Fruit fly (Drosophila melanogaster) whole organism, embryonic: ENCODE results near the gene COX7AL2.

Experiments used
- Aef1 ChIP-seq: fragments of 200-800 bp; sonication (Bioruptor generic); IDR thresholded peaks from 3 replicates; pipeline ENCODE4 v1.3.6; 2022; ENCODE audit warnings: missing biosample characterization, missing genetic modification characterization
- CG10209 ChIP-seq: fragments of 200-800 bp; sonication (Bioruptor generic); optimal IDR thresholded peaks from 3 replicates; lab custom pipeline; 2017; ENCODE audit warnings: missing biosample characterization, mild to moderate bottlenecking, missing genetic modification characterization, missing genetic modification reagents
- CG10431 ChIP-seq: fragments of 200-800 bp; sonication (Bioruptor generic); optimal IDR thresholded peaks from 3 replicates; lab custom pipeline; 2018; ENCODE audit warnings: missing biosample characterization, mild to moderate bottlenecking, missing genetic modification characterization
- CG10543 ChIP-seq: fragments of 200-800 bp; sonication (Bioruptor generic); optimal IDR thresholded peaks from 3 replicates; lab custom pipeline; 2017; ENCODE audit warnings: missing biosample characterization, mild to moderate bottlenecking, missing genetic modification characterization, moderate library complexity
- CG10565 ChIP-seq: fragments of 200-800 bp; sonication (Bioruptor generic); optimal IDR thresholded peaks from 3 replicates; lab custom pipeline; 2016; ENCODE audit warnings: missing biosample characterization, mild to moderate bottlenecking, missing genetic modification characterization
- CG10979 ChIP-seq: fragments of 200-800 bp; sonication (Bioruptor generic); optimal IDR thresholded peaks from 2 replicates; lab custom pipeline; 2018; ENCODE audit warnings: missing biosample characterization, mild to moderate bottlenecking, missing genetic modification characterization, moderate library complexity
- CG11560 ChIP-seq: fragments of 200-800 bp; sonication (Bioruptor generic); IDR thresholded peaks from 3 replicates; pipeline ENCODE4 v1.3.6; 2022; ENCODE audit warnings: missing biosample characterization, missing genetic modification characterization
- CG12299 ChIP-seq: fragments of 200-800 bp; sonication (Bioruptor generic); optimal IDR thresholded peaks from 2 replicates; lab custom pipeline; 2018; ENCODE audit warnings: missing biosample characterization, mild to moderate bottlenecking, missing genetic modification characterization
- CG12942 ChIP-seq: fragments of 200-800 bp; sonication (Bioruptor generic); optimal IDR thresholded peaks from 3 replicates; lab custom pipeline; 2016; ENCODE audit warnings: missing biosample characterization, missing genetic modification characterization
- CG14441 ChIP-seq: fragments of 200-800 bp; sonication (Bioruptor generic); IDR thresholded peaks from 2 replicates; pipeline ENCODE4 v1.3.6; 2022; ENCODE audit warnings: missing biosample characterization, missing genetic modification characterization
- CG14965 ChIP-seq: fragments of 200-800 bp; sonication (Bioruptor generic); optimal IDR thresholded peaks from 2 replicates; lab custom pipeline; 2016; ENCODE audit warnings: missing biosample characterization, missing genetic modification characterization, borderline replicate concordance
- CG17385 ChIP-seq: fragments of 200-800 bp; sonication (Bioruptor generic); optimal IDR thresholded peaks from 3 replicates; lab custom pipeline; 2018; ENCODE audit warnings: missing biosample characterization, mild to moderate bottlenecking, missing genetic modification characterization
- CG18619 ChIP-seq: fragments of 200-800 bp; sonication (Bioruptor generic); optimal IDR thresholded peaks from 3 replicates; lab custom pipeline; 2017; ENCODE audit warnings: missing biosample characterization, mild to moderate bottlenecking, missing genetic modification characterization
- CG18764 ChIP-seq: fragments of 200-800 bp; sonication (Bioruptor generic); optimal IDR thresholded peaks from 3 replicates; lab custom pipeline; 2016; ENCODE audit warnings: missing biosample characterization, missing genetic modification characterization
- CG2199 ChIP-seq: fragments of 200-800 bp; sonication (Bioruptor generic); IDR thresholded peaks from 3 replicates; pipeline ENCODE4 v1.3.6; 2022; ENCODE audit warnings: missing biosample characterization, missing genetic modification characterization
- CG2712 ChIP-seq: fragments of 200-800 bp; optimal IDR thresholded peaks from 3 replicates; lab custom pipeline; 2019; ENCODE audit warnings: missing biosample characterization, mild to moderate bottlenecking, missing genetic modification characterization, moderate library complexity
- CG30431 ChIP-seq: fragments of 200-800 bp; sonication (Bioruptor generic); optimal IDR thresholded peaks from 2 replicates; lab custom pipeline; 2017; ENCODE audit warnings: missing biosample characterization, missing genetic modification characterization
- CG3838 ChIP-seq: fragments of 200-800 bp; sonication (Bioruptor generic); optimal IDR thresholded peaks from 3 replicates; lab custom pipeline; 2016; ENCODE audit warnings: missing biosample characterization, missing genetic modification characterization
- CG4282 ChIP-seq: fragments of 200-800 bp; sonication (Bioruptor generic); optimal IDR thresholded peaks from 2 replicates; lab custom pipeline; 2016; ENCODE audit warnings: missing biosample characterization, missing genetic modification characterization
- CG5953 ChIP-seq: fragments of 200-800 bp; sonication (Bioruptor generic); IDR thresholded peaks from 2 replicates; pipeline ENCODE4 v1.3.6; 2022; ENCODE audit warnings: missing biosample characterization, missing genetic modification characterization
- CG6254 ChIP-seq: fragments of 200-800 bp; sonication (Bioruptor generic); optimal IDR thresholded peaks from 3 replicates; lab custom pipeline; 2017; ENCODE audit warnings: mild to moderate bottlenecking, missing biosample characterization, missing genetic modification reagents, missing genetic modification characterization
- CG8478 ChIP-seq: fragments of >200 bp; optimal IDR thresholded peaks from 2 replicates; lab custom pipeline; 2018
- CG8944 ChIP-seq: fragments of 200-800 bp; sonication (Bioruptor generic); optimal IDR thresholded peaks from 3 replicates; lab custom pipeline; 2016; ENCODE audit warnings: missing biosample characterization, missing genetic modification characterization
- CTCF ChIP-seq: fragments of 200-800 bp; sonication (Bioruptor generic); optimal IDR thresholded peaks from 2 replicates; lab custom pipeline; 2017; ENCODE audit warnings: missing biosample characterization, mild to moderate bottlenecking, missing genetic modification characterization, moderate library complexity
- Doc2 ChIP-seq: fragments of 200-800 bp; sonication (Bioruptor generic); IDR thresholded peaks from 2 replicates; pipeline ENCODE4 v1.3.6; 2022; ENCODE audit warnings: missing biosample characterization, missing genetic modification characterization
- H15 ChIP-seq: fragments of 200-800 bp; sonication (Bioruptor generic); IDR thresholded peaks from 3 replicates; pipeline ENCODE4 v1.3.6; 2022; ENCODE audit warnings: missing biosample characterization, missing genetic modification characterization
- Lhr ChIP-seq: fragments of 200-800 bp; sonication (Bioruptor generic); optimal IDR thresholded peaks from 3 replicates; lab custom pipeline; 2017; ENCODE audit warnings: mild to moderate bottlenecking, missing biosample characterization, missing genetic modification reagents, missing genetic modification characterization
- Nf-YC ChIP-seq: fragments of 200-800 bp; optimal IDR thresholded peaks from 3 replicates; lab custom pipeline; 2019; ENCODE audit warnings: missing biosample characterization, mild to moderate bottlenecking, missing genetic modification characterization, moderate library complexity
- Oaz ChIP-seq: fragments of 200-800 bp; sonication (Bioruptor generic); IDR thresholded peaks from 2 replicates; pipeline ENCODE4 v1.3.6; 2022; ENCODE audit warnings: missing biosample characterization, missing genetic modification characterization
- PHDP ChIP-seq: fragments of 200-800 bp; sonication (Bioruptor generic); optimal IDR thresholded peaks from 3 replicates; lab custom pipeline; 2018; ENCODE audit warnings: missing biosample characterization, mild to moderate bottlenecking, missing genetic modification characterization, moderate library complexity
- ab ChIP-seq: fragments of 200-800 bp; sonication (Bioruptor generic); optimal IDR thresholded peaks from 2 replicates; lab custom pipeline; 2016; ENCODE audit warnings: missing biosample characterization, missing genetic modification characterization
- amos ChIP-seq: fragments of 200-800 bp; sonication (Bioruptor generic); IDR thresholded peaks from 2 replicates; pipeline ENCODE4 v1.3.6; 2022; ENCODE audit warnings: missing biosample characterization, missing genetic modification characterization; ENCODE audit not compliant: partially characterized antibody
- ap ChIP-seq: fragments of 200-800 bp; sonication (Bioruptor generic); IDR thresholded peaks from 2 replicates; pipeline ENCODE4 v1.3.6; 2022; ENCODE audit warnings: missing biosample characterization, missing genetic modification characterization
- caup ChIP-seq: fragments of 200-800 bp; sonication (Bioruptor generic); optimal IDR thresholded peaks from 3 replicates; lab custom pipeline; 2017; ENCODE audit warnings: missing biosample characterization, mild to moderate bottlenecking, missing genetic modification characterization, moderate library complexity; ENCODE audit not compliant: severe bottlenecking
- crp ChIP-seq, 2 experiments: fragments of 200-800 bp; sonication (Bioruptor generic); optimal IDR thresholded peaks; 2 replicates in 1 of 2; 3 replicates in 1 of 2; lab custom pipeline; 2017; ENCODE audit warnings: missing biosample characterization in 2 of 2, missing genetic modification characterization in 2 of 2, mild to moderate bottlenecking in 1 of 2, moderate library complexity in 1 of 2
- esg ChIP-seq: fragments of 200-800 bp; sonication (Bioruptor generic); conservative IDR thresholded peaks from 2 replicates; pipeline ENCODE4 v1.3.6; 2022; ENCODE audit warnings: missing biosample characterization, missing genetic modification characterization
- fd64A ChIP-seq: fragments of 200-800 bp; sonication (Bioruptor generic); optimal IDR thresholded peaks from 3 replicates; lab custom pipeline; 2018; ENCODE audit warnings: missing biosample characterization, mild to moderate bottlenecking, missing genetic modification characterization
- ftz-f1 ChIP-seq: fragments of 200-800 bp; sonication (Bioruptor generic); optimal IDR thresholded peaks from 2 replicates; lab custom pipeline; 2016; ENCODE audit warnings: missing biosample characterization, missing genetic modification characterization
- gce ChIP-seq: fragments of 200-800 bp; sonication (Bioruptor generic); IDR thresholded peaks from 3 replicates; pipeline ENCODE4 v1.3.6; 2022; ENCODE audit warnings: missing biosample characterization, missing genetic modification characterization
- hbn ChIP-seq: fragments of 200-800 bp; sonication (Bioruptor generic); IDR thresholded peaks from 2 replicates; pipeline ENCODE4 v1.3.6; 2022; ENCODE audit warnings: missing biosample characterization, missing genetic modification characterization; ENCODE audit not compliant: partially characterized antibody
- jigr1 ChIP-seq: fragments of 200-800 bp; sonication (Bioruptor generic); IDR thresholded peaks from 3 replicates; pipeline ENCODE4 v1.3.6; 2022; ENCODE audit warnings: missing biosample characterization, missing genetic modification characterization
- kah ChIP-seq: fragments of 200-800 bp; sonication (Bioruptor generic); optimal IDR thresholded peaks from 2 replicates; lab custom pipeline; 2018; ENCODE audit warnings: missing biosample characterization, mild to moderate bottlenecking, missing genetic modification characterization
- pho ChIP-seq: fragments of 200-800 bp; sonication (Bioruptor generic); optimal IDR thresholded peaks from 2 replicates; lab custom pipeline; 2016; ENCODE audit warnings: missing biosample characterization, missing genetic modification characterization
- ro ChIP-seq: fragments of 200-800 bp; sonication (Bioruptor generic); IDR thresholded peaks from 2 replicates; pipeline ENCODE4 v1.3.6; 2022; ENCODE audit warnings: missing biosample characterization, missing genetic modification characterization
- schlank ChIP-seq: fragments of 200-800 bp; sonication (Bioruptor generic); optimal IDR thresholded peaks from 2 replicates; lab custom pipeline; 2018; ENCODE audit warnings: missing biosample characterization, mild to moderate bottlenecking, missing genetic modification characterization
- sd ChIP-seq: fragments of 200-800 bp; sonication (Bioruptor generic); optimal IDR thresholded peaks from 3 replicates; lab custom pipeline; 2018; ENCODE audit warnings: missing biosample characterization, mild to moderate bottlenecking, missing genetic modification characterization, moderate library complexity
- stwl ChIP-seq: fragments of 200-800 bp; sonication (Bioruptor generic); optimal IDR thresholded peaks from 3 replicates; lab custom pipeline; 2018; ENCODE audit warnings: missing biosample characterization, mild to moderate bottlenecking, missing genetic modification characterization, moderate library complexity
- tio ChIP-seq: fragments of 200-800 bp; sonication (Bioruptor generic); optimal IDR thresholded peaks from 2 replicates; lab custom pipeline; 2017; ENCODE audit warnings: missing biosample characterization, missing genetic modification characterization, inconsistent platforms
- trem ChIP-seq: fragments of 200-800 bp; optimal IDR thresholded peaks from 3 replicates; lab custom pipeline; 2019; ENCODE audit warnings: missing biosample characterization, mild to moderate bottlenecking, missing genetic modification characterization, moderate library complexity
- wdn ChIP-seq: fragments of 200-800 bp; sonication (Bioruptor generic); IDR thresholded peaks from 2 replicates; pipeline ENCODE4 v1.3.6; 2022; ENCODE audit warnings: missing biosample characterization, missing genetic modification characterization

Gene COX7AL2

dm6 chr2L:2196590-2197474, 880 bp downstream of the COX7AL2 start (continued):
- TF ChIP-seq sd (tag; lab: Kevin White, UChicago) (peak; percentile 97), CG5953 (GFP tag; lab: Robert Waterston, UW) (no peak), CG2199 (GFP tag; lab: Robert Waterston, UW) (no peak), CG3838 (GFP tag; lab: Kevin White, UChicago) (peak; percentile 100), tio (GFP tag; lab: Kevin White, UChicago) (peak; percentile 24), CG10543 (peak; percentile 96), ro (GFP tag; lab: Robert Waterston, UW) (no peak), CG8944 (GFP tag; lab: Kevin White, UChicago) (no peak), CG18764 (peak; percentile 4), fd64A (GFP tag; lab: Kevin White, UChicago) (peak; percentile 66), gce (GFP tag; lab: Robert Waterston, UW) (no peak), CG14965 (no peak), ap (GFP tag; lab: Robert Waterston, UW) (no peak), CG12942 (GFP tag; lab: Kevin White, UChicago) (peak; percentile 8), CG14441 (GFP tag; lab: Robert Waterston, UW) (no peak), stwl (tag; lab: Kevin White, UChicago) (peak; percentile 18), crp (GFP tag; optimal IDR thresholded peaks at IDR 0.05; lab: Kevin White, UChicago) (peak in 1 of 2 experiments; percentile 54), schlank (tag; lab: Kevin White, UChicago) (peak; percentile 55), CG11560 (tag; lab: Robert Waterston, UW) (no peak), CG8478 (lab: Kevin White, UChicago) (peak; percentile 94), Lhr (GFP tag; lab: Kevin White, UChicago) (peak; percentile 100), esg (GFP tag; lab: Robert Waterston, UW) (no peak), Doc2 (GFP tag; lab: Robert Waterston, UW) (no peak), CG10565 (GFP tag; lab: Kevin White, UChicago) (no peak), CG10431 (GFP tag; lab: Kevin White, UChicago) (peak; percentile 57), hbn (GFP tag; lab: Robert Waterston, UW) (no peak), CG10979 (peak; percentile 37), jigr1 (no peak), CG6254 (GFP tag; lab: Kevin White, UChicago) (peak; percentile 70), CG18619 (GFP tag; lab: Kevin White, UChicago) (peak; percentile 60), kah (GFP tag; lab: Kevin White, UChicago) (peak; percentile 69), CG4282 (GFP tag; lab: Kevin White, UChicago) (peak; percentile 70), Aef1 (GFP tag; lab: Robert Waterston, UW) (no peak), wdn (GFP tag; lab: Robert Waterston, UW) (no peak), H15 (GFP tag; lab: Robert Waterston, UW) (no peak), caup (GFP tag; lab: Kevin White, UChicago) (peak; percentile 46), ftz-f1 (GFP tag; lab: Kevin White, UChicago) (peak; percentile 100), PHDP (tag; lab: Kevin White, UChicago) (peak; percentile 51), CG30431 (no peak), CG10209 (GFP tag; lab: Kevin White, UChicago) (peak; percentile 69), Oaz (GFP tag; lab: Robert Waterston, UW) (no peak), CG12299 (tag; lab: Kevin White, UChicago) (peak; percentile 20), amos (GFP tag; lab: Robert Waterston, UW) (no peak), trem (peak; percentile 17), Nf-YC (tag; lab: Kevin White, UChicago) (peak; percentile 87), pho (peak; percentile 53), CG17385 (peak; percentile 3), CG2712 (tag; lab: Kevin White, UChicago) (peak; percentile 69), ab (peak; percentile 61), CTCF (peak; percentile 26)
